Worm (Caenorhabditis elegans) whole organism, young adult: Measurements from ENCODE around the gene T26C11.8.

Experiments used
- B0261.1 ChIP-seq: sonication (generic microtip); optimal IDR thresholded peaks from 2 replicates; lab custom pipeline; 2016; ENCODE audit warnings: mild to moderate bottlenecking, missing genetic modification characterization, moderate library complexity, missing compliant biosample characterization
- C17E4.6 ChIP-seq: fragments of 200-800 bp; sonication (Bioruptor generic); IDR thresholded peaks from 2 replicates; pipeline ENCODE4 v1.3.6; 2022; ENCODE audit warnings: missing genetic modification reagents, missing genetic modification characterization, missing compliant biosample characterization
- F52B5.7 ChIP-seq: sonication (generic microtip); optimal IDR thresholded peaks from 2 replicates; lab custom pipeline; 2016; ENCODE audit warnings: mild to moderate bottlenecking, missing genetic modification characterization, missing compliant biosample characterization
- F57A8.1 ChIP-seq: fragments of 200-800 bp; sonication (Bioruptor generic); optimal IDR thresholded peaks from 2 replicates; lab custom pipeline; 2018; ENCODE audit warnings: mild to moderate bottlenecking, missing genetic modification characterization, moderate library complexity, missing compliant biosample characterization
- Y53G8AR.9 ChIP-seq: fragments of 200-800 bp; sonication (Bioruptor generic); conservative IDR thresholded peaks from 2 replicates; pipeline ENCODE4 v1.3.6; 2022; ENCODE audit warnings: missing genetic modification reagents, missing genetic modification characterization, missing compliant biosample characterization
- Y79H2A.3 ChIP-seq: fragments of 200-800 bp; sonication (Bioruptor generic); conservative IDR thresholded peaks from 2 replicates; pipeline ENCODE4 v1.3.6; 2022; ENCODE audit warnings: missing genetic modification reagents, missing genetic modification characterization, missing compliant biosample characterization
- Y95B8A.8 ChIP-seq: fragments of 200-800 bp; sonication (Bioruptor generic); IDR thresholded peaks from 2 replicates; pipeline ENCODE4 v1.3.6; 2022; ENCODE audit warnings: missing genetic modification reagents, missing genetic modification characterization, missing compliant biosample characterization
- ama-1 ChIP-seq, 3 experiments: fragments of 150-350 bp in 1 of 3; sonication (generic microtip) in 2 of 3; optimal IDR thresholded peaks; 2 replicates each; lab custom pipeline; 2014 to 2018; ENCODE audit warnings: missing biosample characterization in 2 of 3, missing genetic modification characterization in 2 of 3, missing genetic modification reagents in 2 of 3
- aptf-2 ChIP-seq: fragments of 200-800 bp; sonication (Bioruptor generic); conservative IDR thresholded peaks from 2 replicates; pipeline ENCODE4 v1.3.6; 2022; ENCODE audit warnings: missing genetic modification reagents, missing genetic modification characterization, missing compliant biosample characterization
- aptf-3 ChIP-seq: fragments of 200-800 bp; sonication (Bioruptor generic); IDR thresholded peaks from 2 replicates; pipeline ENCODE4 v1.3.6; 2022; ENCODE audit warnings: missing genetic modification characterization, missing compliant biosample characterization
- cebp-1 ChIP-seq, 2 experiments: fragments of 200-800 bp in 1 of 2; sonication (Bioruptor generic) in 1 of 2; sonication (generic microtip) in 1 of 2; IDR thresholded peaks in 1 of 2; optimal IDR thresholded peaks in 1 of 2; 2 replicates each; pipeline versions ENCODE4 v1.3.6 to Lab custom; 2017 to 2022; ENCODE audit warnings: missing compliant biosample characterization in 2 of 2, missing genetic modification characterization in 2 of 2, mild to moderate bottlenecking in 1 of 2, missing genetic modification reagents in 1 of 2, moderate library complexity in 1 of 2
- cebp-2 ChIP-seq: fragments of 200-800 bp; sonication (Bioruptor generic); IDR thresholded peaks from 2 replicates; pipeline ENCODE4 v1.3.6; 2022; ENCODE audit warnings: missing genetic modification characterization, missing compliant biosample characterization
- ceh-100 ChIP-seq: fragments of 200-800 bp; sonication (Bioruptor generic); IDR thresholded peaks from 2 replicates; pipeline ENCODE4 v1.3.6; 2022; ENCODE audit warnings: missing genetic modification reagents, missing genetic modification characterization, missing compliant biosample characterization
- ceh-40 ChIP-seq: fragments of 200-800 bp; sonication (Bioruptor generic); IDR thresholded peaks from 2 replicates; pipeline ENCODE4 v1.3.6; 2022; ENCODE audit warnings: missing genetic modification characterization, missing compliant biosample characterization
- ceh-58 ChIP-seq: fragments of 200-800 bp; sonication (Bioruptor generic); IDR thresholded peaks from 2 replicates; pipeline ENCODE4 v1.3.6; 2022; ENCODE audit warnings: missing genetic modification characterization, missing compliant biosample characterization
- ceh-91 ChIP-seq: fragments of 200-800 bp; sonication (Bioruptor generic); IDR thresholded peaks from 2 replicates; pipeline ENCODE4 v1.3.6; 2022; ENCODE audit warnings: missing genetic modification reagents, missing genetic modification characterization, missing compliant biosample characterization
- chd-7 ChIP-seq: sonication (generic microtip); optimal IDR thresholded peaks from 2 replicates; lab custom pipeline; 2016; ENCODE audit warnings: mild to moderate bottlenecking, missing genetic modification characterization, moderate library complexity, missing compliant biosample characterization
- die-1 ChIP-seq: sonication (generic microtip); optimal IDR thresholded peaks from 2 replicates; lab custom pipeline; 2016; ENCODE audit warnings: missing genotype, mild to moderate bottlenecking, missing genetic modification characterization, missing compliant biosample characterization
- dox-1 ChIP-seq: fragments of 200-800 bp; sonication (Bioruptor generic); IDR thresholded peaks from 2 replicates; pipeline ENCODE4 v1.3.6; 2022; ENCODE audit warnings: missing genetic modification reagents, missing genetic modification characterization, missing compliant biosample characterization
- egl-18 ChIP-seq: fragments of 200-800 bp; sonication (Bioruptor generic); IDR thresholded peaks from 2 replicates; pipeline ENCODE4 v1.3.6; 2022; ENCODE audit warnings: missing genetic modification reagents, missing genetic modification characterization, missing compliant biosample characterization
- egl-44 ChIP-seq: fragments of 200-800 bp; sonication (Bioruptor generic); IDR thresholded peaks from 2 replicates; pipeline ENCODE4 v1.3.6; 2022; ENCODE audit warnings: missing genetic modification reagents, missing genetic modification characterization, missing compliant biosample characterization
- egrh-3 ChIP-seq: fragments of 200-800 bp; sonication (Bioruptor generic); IDR thresholded peaks from 2 replicates; pipeline ENCODE4 v1.3.6; 2022; ENCODE audit warnings: missing genetic modification reagents, missing genetic modification characterization, missing compliant biosample characterization
- him-1 ChIP-seq: sonication (generic microtip); optimal IDR thresholded peaks from 2 replicates; lab custom pipeline; 2016; ENCODE audit warnings: missing genotype, missing genetic modification reagents, missing genetic modification characterization, missing compliant biosample characterization
- hlh-26 ChIP-seq: fragments of 200-800 bp; sonication (Bioruptor generic); conservative IDR thresholded peaks from 2 replicates; pipeline ENCODE4 v1.3.6; 2022; ENCODE audit warnings: missing genetic modification reagents, missing genetic modification characterization, missing compliant biosample characterization
- hmg-20 ChIP-seq: fragments of 200-800 bp; sonication (Bioruptor generic); IDR thresholded peaks from 2 replicates; pipeline ENCODE4 v1.3.6; 2022; ENCODE audit warnings: missing genetic modification reagents, missing genetic modification characterization, missing compliant biosample characterization
- hrde-1 ChIP-seq: sonication (generic microtip); optimal IDR thresholded peaks from 2 replicates; lab custom pipeline; 2016; ENCODE audit warnings: missing genetic modification characterization, mild to moderate bottlenecking, missing compliant biosample characterization, moderate library complexity, missing genotype, missing genetic modification reagents, borderline replicate concordance
- lag-1 ChIP-seq: fragments of 200-800 bp; sonication (Bioruptor generic); IDR thresholded peaks from 2 replicates; pipeline ENCODE4 v1.3.6; 2022; ENCODE audit warnings: missing genetic modification reagents, missing genetic modification characterization, missing compliant biosample characterization
- let-526 ChIP-seq: fragments of 200-800 bp; sonication (Bioruptor generic); IDR thresholded peaks from 2 replicates; pipeline ENCODE4 v1.3.6; 2022; ENCODE audit warnings: missing genetic modification reagents, missing genetic modification characterization, missing compliant biosample characterization
- let-607 ChIP-seq, 2 experiments: fragments of 200-800 bp in 1 of 2; sonication (Bioruptor generic) in 1 of 2; sonication (generic microtip) in 1 of 2; optimal IDR thresholded peaks; 2 replicates each; lab custom pipeline; 2016 to 2018; ENCODE audit warnings: mild to moderate bottlenecking in 2 of 2, missing compliant biosample characterization in 2 of 2, missing genetic modification characterization in 2 of 2, moderate library complexity in 2 of 2, missing genotype in 1 of 2
- lin-35 ChIP-seq, 3 experiments: fragments of 150-350 bp in 2 of 3; sonication (generic microtip) in 1 of 3; optimal IDR thresholded peaks; 2 replicates each; lab custom pipeline; 2014 to 2018; ENCODE audit warnings: missing biosample characterization in 3 of 3, missing genetic modification characterization in 3 of 3, missing genetic modification reagents in 3 of 3
- lin-40 ChIP-seq: sonication (generic microtip); optimal IDR thresholded peaks from 2 replicates; lab custom pipeline; 2016; ENCODE audit warnings: missing genetic modification characterization, mild to moderate bottlenecking, missing compliant biosample characterization, missing genotype, missing genetic modification reagents
- lsl-1 ChIP-seq: fragments of 200-800 bp; sonication (Bioruptor generic); optimal IDR thresholded peaks from 2 replicates; lab custom pipeline; 2018; ENCODE audit warnings: mild to moderate bottlenecking, missing genetic modification characterization, moderate library complexity, missing compliant biosample characterization
- mes-4 ChIP-seq: sonication (generic microtip); optimal IDR thresholded peaks from 2 replicates; lab custom pipeline; 2016; ENCODE audit warnings: missing genotype, missing genetic modification characterization, missing compliant biosample characterization
- nfya-1 ChIP-seq: sonication (generic microtip); optimal IDR thresholded peaks from 2 replicates; lab custom pipeline; 2017; ENCODE audit warnings: antibody characterized with exemption, missing compliant biosample characterization, missing genetic modification characterization, borderline replicate concordance; ENCODE audit not compliant: insufficient read depth
- nfyb-1 ChIP-seq: fragments of 200-800 bp; sonication (Bioruptor generic); IDR thresholded peaks from 2 replicates; pipeline ENCODE4 v1.3.6; 2022; ENCODE audit warnings: missing genetic modification reagents, missing genetic modification characterization, missing compliant biosample characterization
- nhr-27 ChIP-seq: fragments of 200-800 bp; sonication (Bioruptor generic); optimal IDR thresholded peaks from 2 replicates; lab custom pipeline; 2018; ENCODE audit warnings: mild to moderate bottlenecking, missing genetic modification characterization, moderate library complexity, missing compliant biosample characterization
- nhr-80 ChIP-seq: sonication (generic microtip); optimal IDR thresholded peaks from 2 replicates; lab custom pipeline; 2016; ENCODE audit warnings: missing genetic modification characterization, missing compliant biosample characterization
- pha-4 ChIP-seq: fragments of 150-350 bp; sonication (generic microtip); optimal IDR thresholded peaks from 2 replicates; lab custom pipeline; 2014; ENCODE audit warnings: missing biosample characterization, missing genetic modification reagents, missing genetic modification characterization
- rec-8 ChIP-seq, 2 experiments: sonication (generic microtip); optimal IDR thresholded peaks; 2 replicates each; lab custom pipeline; 2016; ENCODE audit warnings: mild to moderate bottlenecking in 2 of 2, missing genetic modification characterization in 2 of 2, missing genetic modification reagents in 2 of 2, missing genotype in 2 of 2, missing biosample characterization in 1 of 2, missing compliant biosample characterization in 1 of 2, moderate library complexity in 1 of 2
- snpc-1.1 ChIP-seq: sonication (generic microtip); optimal IDR thresholded peaks from 2 replicates; lab custom pipeline; 2017; ENCODE audit warnings: missing genetic modification characterization, mild to moderate bottlenecking, missing compliant biosample characterization, antibody characterized with exemption, moderate library complexity, missing genotype, missing genetic modification reagents; ENCODE audit not compliant: insufficient read depth
- snpc-1.3 ChIP-seq: sonication (generic microtip); optimal IDR thresholded peaks from 2 replicates; lab custom pipeline; 2017; ENCODE audit warnings: missing genetic modification characterization, mild to moderate bottlenecking, missing compliant biosample characterization, antibody characterized with exemption, moderate library complexity, missing genotype, missing genetic modification reagents; ENCODE audit not compliant: insufficient read depth
- sptf-2 ChIP-seq: fragments of 200-800 bp; sonication (Bioruptor generic); optimal IDR thresholded peaks from 2 replicates; lab custom pipeline; 2018; ENCODE audit warnings: mild to moderate bottlenecking, missing genetic modification characterization, missing compliant biosample characterization
- xnd-1 ChIP-seq: sonication (generic microtip); optimal IDR thresholded peaks from 2 replicates; lab custom pipeline; 2016; ENCODE audit warnings: missing genotype, missing genetic modification reagents, missing genetic modification characterization, missing compliant biosample characterization
- ztf-22 ChIP-seq: fragments of 200-800 bp; sonication (Bioruptor generic); optimal IDR thresholded peaks from 2 replicates; lab custom pipeline; 2018; ENCODE audit warnings: mild to moderate bottlenecking, missing genetic modification characterization, moderate library complexity, missing compliant biosample characterization
- ztf-26 ChIP-seq: sonication (generic microtip); optimal IDR thresholded peaks from 2 replicates; lab custom pipeline; 2017; ENCODE audit warnings: missing genetic modification characterization, missing compliant biosample characterization
- ztf-3 ChIP-seq: fragments of 200-800 bp; sonication (Bioruptor generic); optimal IDR thresholded peaks from 2 replicates; lab custom pipeline; 2018; ENCODE audit warnings: mild to moderate bottlenecking, missing genetic modification characterization, missing compliant biosample characterization

Gene T26C11.8

ce11 chrX:1837703-1838102, 22.8 kb upstream of the T26C11.8 start (continued):
- peak; percentile 50 to 88 for TF ChIP-seq rec-8 (tag; optimal IDR thresholded peaks at IDR 0.05; lab: Kevin White, UChicago)
- 0 out of 2 replicates have a peak, but pooled peaks have one; percentile 23 for TF ChIP-seq cebp-2 (GFP tag; lab: Robert Waterston, UW)
- 0 out of 2 replicates have a peak, but pooled peaks have one; percentile 30 for TF ChIP-seq let-526 (GFP tag; lab: Robert Waterston, UW)
- peak; percentile 43 for TF ChIP-seq mes-4 (tag; lab: Kevin White, UChicago)
- no peak for TF ChIP-seq ztf-3 (GFP tag; lab: Kevin White, UChicago)
- TF ChIP-seq chd-7, result peak; percentile 69
- TF ChIP-seq ceh-58 (GFP tag; lab: Robert Waterston, UW), result no peak
- TF ChIP-seq Y53G8AR.9, result peak; percentile 28; the same call in 1 of the 2 replicates
- peak; percentile 60; the same call in 1 of the 2 replicates for TF ChIP-seq Y95B8A.8 (GFP tag; lab: Robert Waterston, UW)
- peak; percentile 71 for TF ChIP-seq F52B5.7 (tag; lab: Kevin White, UChicago)
- TF ChIP-seq egrh-3 (GFP tag; lab: Robert Waterston, UW), result peak; percentile 59
- no peak for TF ChIP-seq aptf-2 (GFP tag; lab: Robert Waterston, UW)
- TF ChIP-seq dox-1 (GFP tag; lab: Robert Waterston, UW), result peak; percentile 73
- TF ChIP-seq xnd-1 (tag; lab: Kevin White, UChicago), result no peak
- no peak for TF ChIP-seq lsl-1 (GFP tag; lab: Kevin White, UChicago)
- TF ChIP-seq ceh-40 (GFP tag; lab: Robert Waterston, UW), result no peak
- TF ChIP-seq nhr-27 (tag; lab: Kevin White, UChicago), result no peak
- no peak for TF ChIP-seq nfya-1 (tag; lab: Kevin White, UChicago)
- TF ChIP-seq die-1, result peak; percentile 86
- TF ChIP-seq C17E4.6 (GFP tag; lab: Robert Waterston, UW), result no peak
- TF ChIP-seq ceh-91 (GFP tag; lab: Robert Waterston, UW), result no peak
- TF ChIP-seq B0261.1 (tag; lab: Kevin White, UChicago), result peak; percentile 96
- no peak for TF ChIP-seq lin-35 (GFP tag; optimal IDR thresholded peaks at IDR 0.05; lab: Kevin White, UChicago)
- TF ChIP-seq let-607 (tag; optimal IDR thresholded peaks at IDR 0.05; lab: Kevin White, UChicago), result peak; percentile 37 to 53
- TF ChIP-seq ama-1 (optimal IDR thresholded peaks at IDR 0.05; lab: Kevin White, UChicago), result no peak
- TF ChIP-seq ama-1 (GFP tag; optimal IDR thresholded peaks at IDR 0.05; lab: Kevin White, UChicago), result peak; percentile 0 to 86
- 0 out of 2 replicates have a peak, but pooled peaks have one; percentile 14 for TF ChIP-seq hmg-20 (GFP tag; lab: Robert Waterston, UW)
- peak; percentile 93 for TF ChIP-seq him-1 (tag; lab: Kevin White, UChicago)
- TF ChIP-seq ztf-26 (tag; lab: Kevin White, UChicago), result peak; percentile 64
- peak; percentile 62 for TF ChIP-seq snpc-1.1 (tag; lab: Kevin White, UChicago)
- TF ChIP-seq hlh-26 (GFP tag; lab: Robert Waterston, UW), result no peak
- peak; percentile 63 for TF ChIP-seq sptf-2 (GFP tag; lab: Kevin White, UChicago)
- TF ChIP-seq egl-18 (GFP tag; lab: Robert Waterston, UW), result no peak
- TF ChIP-seq ceh-100, result no peak; the same call in 1 of the 2 replicates
- TF ChIP-seq ztf-22 (GFP tag; lab: Kevin White, UChicago), result no peak
- peak; percentile 70; the same call in 1 of the 2 replicates for TF ChIP-seq nfyb-1 (GFP tag; lab: Robert Waterston, UW)
- peak; percentile 71; the same call in 1 of the 2 replicates for TF ChIP-seq egl-44 (GFP tag; lab: Robert Waterston, UW)
- no peak for TF ChIP-seq pha-4
- TF ChIP-seq cebp-1 (GFP tag; IDR thresholded peaks at IDR 0.05; lab: Robert Waterston, UW), result no peak
- no peak for TF ChIP-seq cebp-1 (tag; optimal IDR thresholded peaks at IDR 0.05; lab: Kevin White, UChicago)
- TF ChIP-seq aptf-3 (GFP tag; lab: Robert Waterston, UW), result no peak
- no peak for TF ChIP-seq lin-40 (tag; lab: Kevin White, UChicago)
- no peak for TF ChIP-seq lag-1 (GFP tag; lab: Robert Waterston, UW)
- TF ChIP-seq snpc-1.3 (tag; lab: Kevin White, UChicago), result peak; percentile 89
- peak; percentile 2 for TF ChIP-seq nhr-80 (tag; lab: Kevin White, UChicago)
- TF ChIP-seq Y79H2A.3 (GFP tag; lab: Robert Waterston, UW), result no peak
- peak; percentile 40 for TF ChIP-seq hrde-1 (tag; lab: Kevin White, UChicago)
- TF ChIP-seq F57A8.1 (GFP tag; lab: Kevin White, UChicago), result peak; percentile 2
